Worm (Caenorhabditis elegans) whole organism, mixed stage, embryonic: ENCODE measurements around the gene rad-54.B.

Experiments used
- M03D4.4 ChIP-seq: sonication (generic microtip); optimal IDR thresholded peaks from 2 replicates; lab custom pipeline; 2017; ENCODE audit warnings: mild to moderate bottlenecking, missing genetic modification characterization, missing compliant biosample characterization
- bed-3 ChIP-seq: fragments of 200-800 bp; sonication (Bioruptor generic); optimal IDR thresholded peaks from 3 replicates; lab custom pipeline; 2018; ENCODE audit warnings: mild to moderate bottlenecking, missing genetic modification characterization, moderate library complexity, missing compliant biosample characterization
- blmp-1 ChIP-seq: fragments of 150-350 bp; optimal IDR thresholded peaks from 2 replicates; lab custom pipeline; 2014; ENCODE audit warnings: missing biosample characterization, missing genetic modification characterization
- ceh-39 ChIP-seq: fragments of 150-350 bp; optimal IDR thresholded peaks from 2 replicates; lab custom pipeline; 2014; ENCODE audit warnings: missing biosample characterization, missing genetic modification characterization
- ceh-43 ChIP-seq: fragments of 200-800 bp; sonication (Bioruptor generic); optimal IDR thresholded peaks from 2 replicates; lab custom pipeline; 2018; ENCODE audit warnings: mild to moderate bottlenecking, missing genetic modification characterization, moderate library complexity, missing compliant biosample characterization
- ceh-83 ChIP-seq: fragments of 200-800 bp; sonication (Bioruptor generic); optimal IDR thresholded peaks from 2 replicates; lab custom pipeline; 2018; ENCODE audit warnings: mild to moderate bottlenecking, missing genetic modification characterization, missing compliant biosample characterization
- ces-1 ChIP-seq: fragments of 150-350 bp; optimal IDR thresholded peaks from 2 replicates; lab custom pipeline; 2014; ENCODE audit warnings: missing biosample characterization, missing genetic modification reagents, missing genetic modification characterization
- cnd-1 ChIP-seq: fragments of 200-800 bp; sonication (Bioruptor generic); optimal IDR thresholded peaks from 2 replicates; lab custom pipeline; 2018; ENCODE audit warnings: mild to moderate bottlenecking, missing genetic modification characterization, missing compliant biosample characterization
- drap-1 ChIP-seq: fragments of 200-800 bp; sonication (Bioruptor generic); optimal IDR thresholded peaks from 3 replicates; lab custom pipeline; 2018; ENCODE audit warnings: mild to moderate bottlenecking, missing genetic modification characterization, missing compliant biosample characterization
- elt-1 ChIP-seq: sonication (generic microtip); optimal IDR thresholded peaks from 2 replicates; lab custom pipeline; 2017; ENCODE audit warnings: missing genetic modification characterization, mild to moderate bottlenecking, missing compliant biosample characterization, antibody characterized with exemption, moderate library complexity, borderline replicate concordance; ENCODE audit not compliant: insufficient read depth
- flh-1 ChIP-seq: fragments of 200-800 bp; sonication (Bioruptor generic); optimal IDR thresholded peaks from 2 replicates; lab custom pipeline; 2018; ENCODE audit warnings: mild to moderate bottlenecking, missing genetic modification characterization, moderate library complexity, missing compliant biosample characterization
- ham-2 ChIP-seq: fragments of 200-800 bp; sonication (Bioruptor generic); optimal IDR thresholded peaks from 2 replicates; lab custom pipeline; 2018; ENCODE audit warnings: mild to moderate bottlenecking, missing genetic modification characterization, missing compliant biosample characterization
- hlh-1 ChIP-seq: fragments of 150-350 bp; optimal IDR thresholded peaks from 2 replicates; lab custom pipeline; 2014; ENCODE audit warnings: missing biosample characterization, missing genetic modification reagents, missing genetic modification characterization
- lin-13 ChIP-seq: fragments of 150-350 bp; optimal IDR thresholded peaks from 2 replicates; lab custom pipeline; 2014; ENCODE audit warnings: missing biosample characterization, missing genetic modification characterization
- lin-32 ChIP-seq: fragments of 200-800 bp; sonication (Bioruptor generic); optimal IDR thresholded peaks from 2 replicates; lab custom pipeline; 2018; ENCODE audit warnings: mild to moderate bottlenecking, missing genetic modification characterization, missing compliant biosample characterization
- lsy-2 ChIP-seq: fragments of 150-350 bp; optimal IDR thresholded peaks from 2 replicates; lab custom pipeline; 2014; ENCODE audit warnings: missing biosample characterization, missing genetic modification characterization
- mab-5 ChIP-seq: fragments of 150-350 bp; optimal IDR thresholded peaks from 2 replicates; lab custom pipeline; 2014; ENCODE audit warnings: missing biosample characterization, missing genetic modification characterization
- mep-1 ChIP-seq: fragments of 150-350 bp; optimal IDR thresholded peaks from 2 replicates; lab custom pipeline; 2017; ENCODE audit warnings: missing biosample characterization, missing genetic modification reagents, missing genetic modification characterization, inconsistent platforms
- nhr-2 ChIP-seq: fragments of 150-350 bp; optimal IDR thresholded peaks from 2 replicates; lab custom pipeline; 2014; ENCODE audit warnings: missing biosample characterization, missing genetic modification characterization
- nhr-28 ChIP-seq: fragments of 150-350 bp; optimal IDR thresholded peaks from 2 replicates; lab custom pipeline; 2014; ENCODE audit warnings: missing biosample characterization, missing genetic modification characterization
- nhr-76 ChIP-seq: sonication (generic microtip); optimal IDR thresholded peaks from 2 replicates; lab custom pipeline; 2017; ENCODE audit warnings: missing biosample characterization, missing genetic modification characterization
- pha-4 ChIP-seq: fragments of 150-350 bp; optimal IDR thresholded peaks from 2 replicates; lab custom pipeline; 2018; ENCODE audit warnings: missing biosample characterization, missing genetic modification reagents, missing genetic modification characterization
- snpc-4 ChIP-seq: fragments of 150-350 bp; optimal IDR thresholded peaks from 2 replicates; lab custom pipeline; 2014; ENCODE audit warnings: missing biosample characterization, missing genetic modification characterization
- sptf-1 ChIP-seq: sonication (generic microtip); optimal IDR thresholded peaks from 2 replicates; lab custom pipeline; 2017; ENCODE audit warnings: mild to moderate bottlenecking, missing genetic modification characterization, moderate library complexity, missing compliant biosample characterization
- unc-120 ChIP-seq: sonication (generic microtip); optimal IDR thresholded peaks from 2 replicates; lab custom pipeline; 2017; ENCODE audit warnings: missing genetic modification characterization, missing compliant biosample characterization; ENCODE audit not compliant: poor library complexity, severe bottlenecking
- unc-39 ChIP-seq: fragments of 150-350 bp; optimal IDR thresholded peaks from 2 replicates; lab custom pipeline; 2014; ENCODE audit warnings: missing biosample characterization, missing genetic modification characterization
- unc-62 ChIP-seq: fragments of 150-350 bp; optimal IDR thresholded peaks from 2 replicates; lab custom pipeline; 2014; ENCODE audit warnings: missing biosample characterization, missing genetic modification reagents, missing genetic modification characterization
- zip-8 ChIP-seq: fragments of 150-350 bp; optimal IDR thresholded peaks from 2 replicates; lab custom pipeline; 2014; ENCODE audit warnings: missing biosample characterization, missing genetic modification characterization
- ztf-11 ChIP-seq: fragments of 150-350 bp; optimal IDR thresholded peaks from 2 replicates; lab custom pipeline; 2014; ENCODE audit warnings: missing biosample characterization, missing genetic modification characterization

The rad-54.B gene

ce11 chrIV:16949767-16950166 is at the start of gene rad-54.B:
TSS of gene rad-54.B (plus strand) at chrIV:16950067.
- no peak for TF ChIP-seq elt-1 (tag; lab: Kevin White, UChicago)
- no peak for TF ChIP-seq unc-62 (GFP tag; lab: Kevin White, UChicago)
- no peak for TF ChIP-seq ceh-39 (tag; lab: Kevin White, UChicago)
- TF ChIP-seq ces-1 (GFP tag; lab: Kevin White, UChicago), result no peak
- TF ChIP-seq ztf-11 (tag; lab: Kevin White, UChicago), result no peak
- TF ChIP-seq pha-4 (tag; lab: Kevin White, UChicago), result no peak
- TF ChIP-seq bed-3 (GFP tag; lab: Kevin White, UChicago), result no peak
- no peak for TF ChIP-seq nhr-2 (tag; lab: Kevin White, UChicago)
- no peak for TF ChIP-seq hlh-1 (tag; lab: Kevin White, UChicago)
- no peak for TF ChIP-seq lin-32 (GFP tag; lab: Kevin White, UChicago)
- no peak for TF ChIP-seq ham-2 (GFP tag; lab: Kevin White, UChicago)
- TF ChIP-seq unc-120, result no peak
- no peak for TF ChIP-seq zip-8 (tag; lab: Kevin White, UChicago)
- no peak for TF ChIP-seq sptf-1 (tag; lab: Kevin White, UChicago)
- TF ChIP-seq mab-5, result no peak
- no peak for TF ChIP-seq ceh-83 (GFP tag; lab: Kevin White, UChicago)
- no peak for TF ChIP-seq snpc-4 (tag; lab: Kevin White, UChicago)
- no peak for TF ChIP-seq lsy-2 (tag; lab: Kevin White, UChicago)

ce11 chrIV:16915751-16916150 is 34.1 kb upstream of the rad-54.B start, which contains the start of gene Y116A8C.3:
TSS of gene Y116A8C.3 (plus strand) at chrIV:16916051.
- TF ChIP-seq lin-13 (tag; lab: Kevin White, UChicago), result no peak
- no peak for TF ChIP-seq zip-8 (tag; lab: Kevin White, UChicago)
- TF ChIP-seq unc-39 (tag; lab: Kevin White, UChicago), result no peak
- TF ChIP-seq pha-4 (tag; lab: Kevin White, UChicago), result no peak
- TF ChIP-seq bed-3 (GFP tag; lab: Kevin White, UChicago), result no peak
- no peak for TF ChIP-seq nhr-28 (tag; lab: Kevin White, UChicago)
- TF ChIP-seq unc-120, result no peak
- no peak for TF ChIP-seq nhr-2 (tag; lab: Kevin White, UChicago)
- TF ChIP-seq lsy-2 (tag; lab: Kevin White, UChicago), result no peak
- no peak for TF ChIP-seq mep-1 (tag; lab: Kevin White, UChicago)
- TF ChIP-seq drap-1 (GFP tag; lab: Kevin White, UChicago), result no peak
- no peak for TF ChIP-seq ceh-83 (GFP tag; lab: Kevin White, UChicago)
- TF ChIP-seq snpc-4 (tag; lab: Kevin White, UChicago), result no peak
- no peak for TF ChIP-seq elt-1 (tag; lab: Kevin White, UChicago)
- no peak for TF ChIP-seq ces-1 (GFP tag; lab: Kevin White, UChicago)

ce11 chrIV:16917831-16918429 is 31.9 kb upstream of the rad-54.B start, which contains the start of the genes Y116A8C.469 and Y116A8C.468:
TSS of gene Y116A8C.469 (minus strand) at chrIV:16917931.
TSS of gene Y116A8C.468 (plus strand) at chrIV:16918379.
- TF ChIP-seq pha-4 (tag; lab: Kevin White, UChicago) (no peak), blmp-1 (tag; lab: Kevin White, UChicago) (no peak), mep-1 (tag; lab: Kevin White, UChicago) (no peak), mab-5 (no peak), lin-13 (tag; lab: Kevin White, UChicago) (no peak), cnd-1 (tag; lab: Kevin White, UChicago) (no peak), ham-2 (GFP tag; lab: Kevin White, UChicago) (no peak), hlh-1 (tag; lab: Kevin White, UChicago) (no peak), drap-1 (GFP tag; lab: Kevin White, UChicago) (no peak), ceh-43 (GFP tag; lab: Kevin White, UChicago) (no peak), ztf-11 (tag; lab: Kevin White, UChicago) (no peak)

- TF ChIP-seq lsy-2 (tag; lab: Kevin White, UChicago), result no peak
Observed at ce11 chrIV:16919212-16919775, 30.6 kb upstream of the rad-54.B start, which contains the start of the genes Y116A8C.470 and Y116A8C.463. TSS of gene Y116A8C.470 (minus strand) at chrIV:16919312. TSS of gene Y116A8C.463 (plus strand) at chrIV:16919725.

- TF ChIP-seq lsy-2 (tag; lab: Kevin White, UChicago), result no peak
- TF ChIP-seq unc-120, result no peak
- TF ChIP-seq lin-13 (tag; lab: Kevin White, UChicago), result no peak
- no peak for TF ChIP-seq ceh-43 (GFP tag; lab: Kevin White, UChicago)
- TF ChIP-seq mep-1 (tag; lab: Kevin White, UChicago), result no peak
- TF ChIP-seq unc-62 (GFP tag; lab: Kevin White, UChicago), result no peak
- no peak for TF ChIP-seq cnd-1 (tag; lab: Kevin White, UChicago)
- TF ChIP-seq bed-3 (GFP tag; lab: Kevin White, UChicago), result no peak
- no peak for TF ChIP-seq snpc-4 (tag; lab: Kevin White, UChicago)
- TF ChIP-seq M03D4.4 (tag; lab: Kevin White, UChicago), result no peak
- TF ChIP-seq hlh-1 (tag; lab: Kevin White, UChicago), result no peak
- no peak for TF ChIP-seq nhr-2 (tag; lab: Kevin White, UChicago)
- TF ChIP-seq nhr-76, result no peak
- no peak for TF ChIP-seq flh-1 (GFP tag; lab: Kevin White, UChicago)
- TF ChIP-seq nhr-28 (tag; lab: Kevin White, UChicago), result no peak
Observed at ce11 chrIV:16920041-16920440, 29.8 kb upstream of the rad-54.B start, which contains the start of gene nep-23. TSS of gene nep-23 (plus strand) at chrIV:16920341.
